Worm (Caenorhabditis elegans) whole organism, L4 larva: ENCODE measurements around the gene ZK546.4.

Experiments
- D1046.2 ChIP-seq: fragments of 200-800 bp; sonication (Bioruptor generic); IDR thresholded peaks from 2 replicates; pipeline ENCODE4 v1.3.6; 2022; ENCODE audit warnings: missing genetic modification characterization, missing compliant biosample characterization
- F37D6.2 ChIP-seq: sonication (generic microtip); optimal IDR thresholded peaks from 2 replicates; lab custom pipeline; 2016; ENCODE audit warnings: mild to moderate bottlenecking, missing genetic modification characterization, missing compliant biosample characterization
- F44E2.7 ChIP-seq: fragments of 200-800 bp; sonication (Bioruptor generic); IDR thresholded peaks from 2 replicates; pipeline ENCODE4 v2.1.2; 2022; ENCODE audit warnings: missing genetic modification characterization, missing compliant biosample characterization
- T20F7.1 ChIP-seq: fragments of 200-800 bp; sonication (Bioruptor generic); optimal IDR thresholded peaks from 2 replicates; lab custom pipeline; 2018; ENCODE audit warnings: mild to moderate bottlenecking, missing genetic modification characterization, missing compliant biosample characterization
- Y48G9A.11 ChIP-seq: fragments of 200-800 bp; sonication (Bioruptor generic); IDR thresholded peaks from 2 replicates; pipeline ENCODE4 v1.3.6; 2022; ENCODE audit warnings: missing genetic modification reagents, missing genetic modification characterization, missing compliant biosample characterization
- Y75B8A.6 ChIP-seq: fragments of 200-800 bp; sonication (Bioruptor generic); IDR thresholded peaks from 2 replicates; pipeline ENCODE4 v1.3.6; 2022; ENCODE audit warnings: missing genetic modification reagents, missing genetic modification characterization, missing compliant biosample characterization
- ZK546.5 ChIP-seq, 2 experiments: sonication (generic microtip); optimal IDR thresholded peaks; 2 replicates each; lab custom pipeline; 2017; ENCODE audit warnings: missing biosample characterization in 2 of 2, missing genetic modification characterization in 2 of 2
- aha-1 ChIP-seq: fragments of 150-350 bp; peaks from one replicate; lab custom pipeline; 2014; ENCODE audit warnings: missing biosample characterization, missing genetic modification characterization
- aly-2 ChIP-seq: sonication (generic microtip); optimal IDR thresholded peaks from 2 replicates; lab custom pipeline; 2018; ENCODE audit warnings: missing biosample characterization, missing genetic modification characterization
- arid-1 ChIP-seq: fragments of 200-800 bp; sonication (Bioruptor generic); conservative IDR thresholded peaks from 2 replicates; pipeline ENCODE4 v1.3.6; 2022; ENCODE audit warnings: missing genetic modification reagents, missing genetic modification characterization, missing compliant biosample characterization
- ceh-32 ChIP-seq: sonication (generic microtip); optimal IDR thresholded peaks from 2 replicates; lab custom pipeline; 2016; ENCODE audit warnings: mild to moderate bottlenecking, missing genetic modification characterization, missing compliant biosample characterization; ENCODE audit not compliant: poor library complexity
- ceh-82 ChIP-seq: sonication (generic microtip); optimal IDR thresholded peaks from 2 replicates; lab custom pipeline; 2017; ENCODE audit warnings: missing biosample characterization, missing genetic modification characterization
- dmd-8 ChIP-seq: fragments of 200-800 bp; sonication (Bioruptor generic); IDR thresholded peaks from 2 replicates; pipeline ENCODE4 v1.3.6; 2022; ENCODE audit warnings: missing genetic modification characterization, missing compliant biosample characterization
- duxl-1 ChIP-seq: sonication (generic microtip); optimal IDR thresholded peaks from 2 replicates; lab custom pipeline; 2016; ENCODE audit warnings: mild to moderate bottlenecking, missing genetic modification characterization, moderate library complexity, missing compliant biosample characterization; ENCODE audit not compliant: poor library complexity
- dve-1 ChIP-seq: sonication (generic microtip); optimal IDR thresholded peaks from 2 replicates; lab custom pipeline; 2017; ENCODE audit warnings: antibody characterized with exemption, mild to moderate bottlenecking, missing genetic modification characterization, missing compliant biosample characterization; ENCODE audit not compliant: insufficient read depth
- fkh-10 ChIP-seq: fragments of 150-350 bp; optimal IDR thresholded peaks from 2 replicates; lab custom pipeline; 2014; ENCODE audit warnings: missing biosample characterization, missing genetic modification reagents, missing genetic modification characterization
- gei-8 ChIP-seq: fragments of 200-800 bp; sonication (Bioruptor generic); optimal IDR thresholded peaks from 2 replicates; lab custom pipeline; 2018; ENCODE audit warnings: mild to moderate bottlenecking, missing genetic modification characterization, missing compliant biosample characterization
- hlh-11 ChIP-seq: fragments of 200-800 bp; sonication (Bioruptor generic); optimal IDR thresholded peaks from 2 replicates; lab custom pipeline; 2018; ENCODE audit warnings: mild to moderate bottlenecking, missing genetic modification characterization, missing compliant biosample characterization
- hlh-30 ChIP-seq: sonication (generic microtip); optimal IDR thresholded peaks from 2 replicates; lab custom pipeline; 2017; ENCODE audit warnings: antibody characterized with exemption, mild to moderate bottlenecking, missing genetic modification characterization, missing compliant biosample characterization; ENCODE audit not compliant: insufficient read depth
- lin-38 ChIP-seq: fragments of 200-800 bp; sonication (Bioruptor generic); IDR thresholded peaks from 2 replicates; pipeline ENCODE4 v1.3.6; 2022; ENCODE audit warnings: missing genetic modification reagents, missing genetic modification characterization, missing compliant biosample characterization
- lsy-2 ChIP-seq, 2 experiments: fragments of 150-350 bp in 1 of 2; sonication (generic microtip) in 1 of 2; optimal IDR thresholded peaks; 2 replicates each; lab custom pipeline; 2014 to 2017; ENCODE audit warnings: missing biosample characterization in 2 of 2, missing genetic modification characterization in 2 of 2
- mdl-1 ChIP-seq, 2 experiments: fragments of 150-350 bp in 1 of 2; sonication (generic microtip) in 1 of 2; optimal IDR thresholded peaks; 2 replicates each; lab custom pipeline; 2014 to 2017; ENCODE audit warnings: missing biosample characterization in 2 of 2, missing genetic modification characterization in 2 of 2
- mes-2 ChIP-seq: sonication (generic microtip); optimal IDR thresholded peaks from 2 replicates; lab custom pipeline; 2016; ENCODE audit warnings: missing genotype, mild to moderate bottlenecking, missing genetic modification characterization, missing compliant biosample characterization; ENCODE audit not compliant: poor library complexity, severe bottlenecking
- mxl-2 ChIP-seq: fragments of 200-800 bp; sonication (Bioruptor generic); conservative IDR thresholded peaks from 2 replicates; pipeline ENCODE4 v1.3.6; 2022; ENCODE audit warnings: missing genetic modification reagents, missing genetic modification characterization, missing compliant biosample characterization
- nhr-102 ChIP-seq: sonication (generic microtip); optimal IDR thresholded peaks from 2 replicates; lab custom pipeline; 2016; ENCODE audit warnings: mild to moderate bottlenecking, missing genetic modification characterization, moderate library complexity, missing compliant biosample characterization
- nhr-11 ChIP-seq: fragments of 150-350 bp; optimal IDR thresholded peaks from 2 replicates; lab custom pipeline; 2014; ENCODE audit warnings: missing biosample characterization, missing genetic modification characterization
- nhr-41 ChIP-seq: fragments of 200-800 bp; sonication (Bioruptor generic); IDR thresholded peaks from 2 replicates; pipeline ENCODE4 v1.3.6; 2022; ENCODE audit warnings: missing genetic modification reagents, missing genetic modification characterization, missing compliant biosample characterization
- nhr-48 ChIP-seq: sonication (generic microtip); optimal IDR thresholded peaks from 2 replicates; lab custom pipeline; 2016; ENCODE audit warnings: mild to moderate bottlenecking, missing genetic modification characterization, missing compliant biosample characterization
- nhr-6 ChIP-seq: fragments of 150-350 bp; optimal IDR thresholded peaks from 2 replicates; lab custom pipeline; 2014; ENCODE audit warnings: missing biosample characterization, missing genetic modification characterization
- nhr-77 ChIP-seq: fragments of 150-350 bp; optimal IDR thresholded peaks from 2 replicates; lab custom pipeline; 2014; ENCODE audit warnings: missing biosample characterization, missing genetic modification characterization
- saeg-2 ChIP-seq: fragments of 200-800 bp; sonication (Bioruptor generic); IDR thresholded peaks from 2 replicates; pipeline ENCODE4 v1.3.6; 2022; ENCODE audit warnings: missing genetic modification reagents, missing genetic modification characterization, missing compliant biosample characterization
- sdz-12 ChIP-seq: fragments of 200-800 bp; sonication (Bioruptor generic); optimal IDR thresholded peaks from 2 replicates; lab custom pipeline; 2018; ENCODE audit warnings: mild to moderate bottlenecking, missing genetic modification characterization, missing compliant biosample characterization
- unc-39 ChIP-seq: sonication (generic microtip); optimal IDR thresholded peaks from 2 replicates; lab custom pipeline; 2017; ENCODE audit warnings: missing biosample characterization, missing genetic modification characterization
- zfp-2 ChIP-seq: sonication (generic microtip); optimal IDR thresholded peaks from 2 replicates; lab custom pipeline; 2016; ENCODE audit warnings: mild to moderate bottlenecking, missing genetic modification characterization, missing compliant biosample characterization
- zip-2 ChIP-seq: fragments of 150-350 bp; optimal IDR thresholded peaks from 2 replicates; lab custom pipeline; 2014; ENCODE audit warnings: missing biosample characterization, missing genetic modification characterization

The ZK546.4 gene

DNA sequence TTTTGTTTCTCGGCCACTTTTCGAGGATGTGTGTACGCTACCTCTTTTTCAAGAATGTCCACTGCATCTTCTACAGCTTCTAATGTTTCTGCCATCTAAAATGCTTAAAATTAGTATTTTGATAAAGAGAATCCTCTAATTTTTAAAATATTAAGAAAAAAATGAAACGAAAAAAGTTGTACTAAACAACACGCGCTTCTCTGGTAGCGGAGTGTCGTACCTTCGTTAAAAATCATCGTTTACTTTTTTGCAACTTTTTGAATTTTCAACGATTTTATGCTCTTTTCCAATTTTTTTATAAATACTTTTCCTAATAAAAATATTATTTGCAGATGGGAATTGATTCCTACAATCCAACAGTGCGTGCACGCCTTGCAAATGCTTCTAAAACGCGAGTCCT is 7.9 kb downstream of the ZK546.4 start, which contains the start of the genes gldi-11 and ZK546.2:
Gene gldi-11 (minus strand): TSS at position 95 of the 400 bp plus-strand sequence.
Gene ZK546.2 (plus strand): TSS at position 333 of the 400 bp plus-strand sequence.
- TF ChIP-seq hlh-11 (tag; lab: Kevin White, UChicago) (no peak), saeg-2 (GFP tag; lab: Robert Waterston, UW) (no peak), zip-2 (tag; lab: Kevin White, UChicago) (no peak), Y48G9A.11 (GFP tag; lab: Robert Waterston, UW) (no peak), ceh-82 (no peak), fkh-10 (GFP tag; lab: Kevin White, UChicago) (no peak), ceh-32 (tag; lab: Kevin White, UChicago) (no peak), lsy-2 (tag; optimal IDR thresholded peaks at IDR 0.05; lab: Kevin White, UChicago) (peak in 1 of 2 experiments; percentile 41), ZK546.5 (tag; optimal IDR thresholded peaks at IDR 0.05; lab: Kevin White, UChicago) (no peak), F44E2.7 (no peak), mxl-2 (GFP tag; lab: Robert Waterston, UW) (no peak), dmd-8 (GFP tag; lab: Robert Waterston, UW) (no peak), sdz-12 (GFP tag; lab: Kevin White, UChicago) (no peak), D1046.2 (GFP tag; lab: Robert Waterston, UW) (no peak), hlh-30 (tag; lab: Kevin White, UChicago) (no peak), T20F7.1 (GFP tag; lab: Kevin White, UChicago) (peak; percentile 90), aha-1 (tag; lab: Kevin White, UChicago) (peak; percentile 84), F37D6.2 (tag; lab: Kevin White, UChicago) (no peak), nhr-11 (tag; lab: Kevin White, UChicago) (no peak), zfp-2 (tag; lab: Kevin White, UChicago) (no peak)

DNA sequence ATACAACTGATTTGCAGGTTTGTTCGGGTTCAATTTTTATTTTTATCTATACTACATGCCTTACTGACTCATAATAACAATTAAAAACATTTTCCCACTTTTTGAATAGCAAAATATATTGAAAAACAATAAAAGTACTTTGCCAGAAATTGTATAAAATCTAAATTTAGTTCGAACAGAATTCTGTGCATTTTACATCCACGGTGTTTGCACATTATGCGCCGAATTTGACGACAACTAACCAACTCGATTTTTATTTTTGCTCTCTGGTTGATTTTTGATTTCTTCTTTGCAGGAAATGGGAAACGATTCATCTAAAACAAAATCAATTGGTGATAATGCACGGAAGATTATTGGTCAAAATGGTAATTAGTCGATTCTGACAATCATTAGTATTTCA is 8.9 kb downstream of the ZK546.4 start:
- TF ChIP-seq mes-2 (tag; lab: Kevin White, UChicago) (peak; percentile 17), nhr-6 (tag; lab: Kevin White, UChicago) (peak; percentile 64), T20F7.1 (GFP tag; lab: Kevin White, UChicago) (peak; percentile 70), lsy-2 (tag; optimal IDR thresholded peaks at IDR 0.05; lab: Kevin White, UChicago) (peak in 1 of 2 experiments; percentile 38), dve-1 (tag; lab: Kevin White, UChicago) (peak; percentile 17), mdl-1 (tag; optimal IDR thresholded peaks at IDR 0.05; lab: Kevin White, UChicago) (no peak)

DNA sequence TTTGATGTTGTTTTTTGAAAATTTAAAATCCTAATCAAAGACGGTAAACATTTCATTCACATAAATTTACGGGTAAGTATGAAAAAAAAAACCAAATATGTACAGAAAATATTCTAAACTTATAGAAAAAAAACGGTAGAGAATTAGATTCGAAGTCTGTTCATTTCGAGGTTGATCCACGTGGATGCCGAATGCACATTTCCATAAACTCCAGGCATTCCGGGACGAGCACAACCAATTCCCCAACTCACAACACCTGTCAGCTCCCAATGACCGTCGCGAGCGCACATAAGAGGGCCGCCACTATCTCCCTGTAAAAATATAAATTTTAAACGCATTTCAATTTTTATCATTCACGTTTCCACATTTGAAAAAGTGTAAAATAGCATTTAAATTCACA is 10.3 kb downstream of the ZK546.4 start:
- TF ChIP-seq Y48G9A.11 (GFP tag; lab: Robert Waterston, UW) (peak; percentile 43; the same call in 1 of the 2 replicates), nhr-41 (GFP tag; lab: Robert Waterston, UW) (no peak), duxl-1 (tag; lab: Kevin White, UChicago) (peak; percentile 22), lin-38 (GFP tag; lab: Robert Waterston, UW) (peak; percentile 39), unc-39 (tag; lab: Kevin White, UChicago) (no peak), arid-1 (0 out of 2 replicates have a peak, but pooled peaks have one; percentile 7)

DNA sequence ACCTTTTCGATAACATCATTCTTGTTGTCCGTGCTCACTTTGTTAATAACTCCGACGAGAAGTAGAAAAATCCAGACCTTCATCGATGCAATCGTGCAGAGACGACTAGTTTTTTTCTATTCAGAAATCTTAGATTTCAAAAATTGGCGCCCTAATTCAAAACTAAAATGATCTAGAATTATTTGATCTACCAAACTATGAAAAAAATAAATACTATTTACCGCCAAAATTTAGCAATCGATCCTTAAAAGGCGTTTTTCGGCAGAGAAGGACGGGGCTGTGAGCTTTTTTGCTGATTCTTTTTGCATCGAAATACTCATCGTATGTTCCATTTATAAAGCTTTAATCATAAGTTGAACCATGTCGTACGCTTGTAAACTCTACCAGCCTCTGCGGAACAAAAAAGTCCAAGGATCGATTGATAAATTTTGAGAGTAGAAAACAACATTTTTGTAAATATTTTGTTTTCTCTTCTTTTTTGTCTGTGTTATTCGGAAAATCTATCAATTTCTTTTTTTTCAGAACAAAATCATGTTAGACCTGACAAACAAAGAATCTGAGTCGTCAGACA is 11.6 kb downstream of the ZK546.4 start, which contains the start of the genes try-1 and zyg-12:
Gene try-1 (minus strand): TSS at position 148 of the 571 bp plus-strand sequence.
Gene zyg-12 (plus strand): TSS at position 521 of the 571 bp plus-strand sequence.
- TF ChIP-seq mes-2 (tag; lab: Kevin White, UChicago) = no peak
- TF ChIP-seq lin-38 (GFP tag; lab: Robert Waterston, UW) = peak; percentile 42; the same call in 1 of the 2 replicates

DNA sequence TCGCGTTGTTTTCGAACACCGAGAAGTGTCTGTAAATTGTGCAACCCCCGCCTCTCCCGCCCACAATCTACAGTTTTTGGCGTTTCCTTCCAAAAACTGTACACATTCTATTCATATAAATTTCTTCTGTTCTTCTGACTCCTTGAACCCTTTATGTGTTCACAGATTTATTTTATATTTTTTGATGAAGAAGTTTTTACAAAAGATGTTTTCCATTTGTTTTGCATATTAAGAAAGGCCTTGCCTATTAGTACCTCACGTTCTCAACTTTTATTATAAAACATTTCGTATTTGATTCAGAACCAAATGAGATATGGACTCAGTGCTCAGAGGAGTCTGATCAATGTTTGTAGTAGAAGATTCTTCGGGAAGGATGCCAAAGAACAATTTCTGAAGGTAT is 15.4 kb downstream of the ZK546.4 start, which contains the start of gene ndx-3:
Gene ndx-3 (plus strand): TSS at position 301 of the 400 bp plus-strand sequence.
- TF ChIP-seq lsy-2 (tag; optimal IDR thresholded peaks at IDR 0.05; lab: Kevin White, UChicago) = no peak
- no peak for TF ChIP-seq nhr-77
- TF ChIP-seq gei-8 (GFP tag; lab: Kevin White, UChicago) = no peak
- TF ChIP-seq nhr-102 (tag; lab: Kevin White, UChicago) = no peak
- no peak for TF ChIP-seq nhr-48 (tag; lab: Kevin White, UChicago)
- no peak for TF ChIP-seq aly-2 (tag; lab: Kevin White, UChicago)
- TF ChIP-seq Y75B8A.6 (GFP tag; lab: Robert Waterston, UW) = no peak
